Worm (Caenorhabditis elegans): Measurements from ENCODE around the gene swsn-4.
"Not testable (repeated sequence)": the region's sequence is repeated elsewhere in the genome, so short reads cannot be mapped to it uniquely, and the experiment has no call there.

The swsn-4 gene

DNA sequence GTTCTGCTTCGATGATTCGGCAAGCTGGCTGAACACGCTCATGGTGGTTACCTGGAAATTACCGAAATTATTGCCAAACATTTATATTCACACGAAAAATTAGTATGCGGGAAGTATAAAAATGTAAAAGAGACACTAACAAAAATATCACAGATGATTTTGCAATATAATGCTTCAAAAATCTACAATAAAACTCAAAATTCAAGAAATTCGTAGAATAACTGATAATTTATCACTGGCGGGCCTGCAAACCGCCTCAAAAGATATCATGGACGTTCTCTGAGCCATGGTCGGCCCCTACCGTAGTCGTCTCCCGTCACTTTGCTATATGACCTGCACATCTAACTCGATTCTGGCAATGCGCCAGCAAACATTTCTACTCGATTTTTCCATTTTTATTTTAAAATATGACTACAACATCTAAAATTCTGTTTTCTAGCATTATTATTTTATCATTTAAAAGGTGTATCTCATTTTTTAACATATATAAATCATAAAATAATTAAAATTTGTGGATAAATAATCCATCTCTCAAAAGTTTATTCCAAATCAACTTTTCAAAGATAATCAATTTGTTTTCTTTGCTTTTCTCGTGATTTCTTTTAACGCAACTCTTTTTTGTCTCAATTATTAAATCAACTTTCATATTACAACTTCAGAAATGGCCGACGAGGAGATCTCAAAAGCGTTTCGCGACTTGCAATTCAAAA, 23.8 kb downstream of the swsn-4 start, which contains the start of the genes F01G4.6 and pfd-1 (continued):
- TF ChIP-seq efl-3 (GFP tag; optimal IDR thresholded peaks at IDR 0.05), result no peak
- TF ChIP-seq irx-1 (tag; optimal IDR thresholded peaks at IDR 0.05), result peak; percentile 81

DNA sequence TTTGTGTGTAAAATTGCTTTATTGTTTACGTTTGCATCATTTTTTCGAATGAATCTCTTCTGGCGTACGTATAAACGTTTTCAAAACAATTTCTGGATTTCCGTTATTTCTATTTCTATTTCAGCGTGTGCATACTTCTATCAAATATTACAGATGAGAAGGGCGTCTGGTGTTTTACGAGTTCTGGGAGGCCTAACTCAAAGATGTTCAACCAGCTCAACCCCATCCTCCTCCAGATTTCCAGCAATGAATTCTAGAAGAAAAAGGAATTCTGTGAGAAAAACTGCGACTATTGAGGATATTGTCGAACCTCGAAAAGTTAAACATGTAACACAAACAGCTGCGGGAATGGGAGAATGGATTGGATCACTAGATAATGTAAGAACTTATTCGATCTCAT, 25.0 kb downstream of the swsn-4 start, which contains the start of gene C08F8.2:
TSS of gene C08F8.2 (plus strand) at position 154 of the 400 bp plus-strand sequence.
- TF ChIP-seq aha-1 (tag; optimal IDR thresholded peaks at IDR 0.05), result no peak
- TF ChIP-seq ama-1 (optimal IDR thresholded peaks at IDR 0.05), result peak; percentile 67
- no peak for TF ChIP-seq lin-39 (tag; optimal IDR thresholded peaks at IDR 0.05)
- TF ChIP-seq ztf-4 (tag; optimal IDR thresholded peaks at IDR 0.05), result peak; percentile 13
- peak; percentile 30; the same call in 1 of the 2 replicates for TF ChIP-seq nhr-19 (GFP tag; conservative IDR thresholded peaks at IDR 0.05)
- no peak for TF ChIP-seq unc-86 (tag; optimal IDR thresholded peaks at IDR 0.05)
- TF ChIP-seq efl-3 (GFP tag; optimal IDR thresholded peaks at IDR 0.05), result no peak
- TF ChIP-seq snpc-4 (tag; optimal IDR thresholded peaks at IDR 0.05), result no peak
- no peak for TF ChIP-seq ceh-82 (tag; optimal IDR thresholded peaks at IDR 0.05)
- TF ChIP-seq pag-3 (tag; optimal IDR thresholded peaks at IDR 0.05; ENCODE audit: borderline replicate concordance, insufficient read depth), result no peak
- no peak for TF ChIP-seq unc-30 (tag; optimal IDR thresholded peaks at IDR 0.05)
- TF ChIP-seq C34B4.2 (tag; optimal IDR thresholded peaks at IDR 0.05), result no peak
- no peak for TF ChIP-seq lin-14 (GFP tag; optimal IDR thresholded peaks at IDR 0.05)

DNA sequence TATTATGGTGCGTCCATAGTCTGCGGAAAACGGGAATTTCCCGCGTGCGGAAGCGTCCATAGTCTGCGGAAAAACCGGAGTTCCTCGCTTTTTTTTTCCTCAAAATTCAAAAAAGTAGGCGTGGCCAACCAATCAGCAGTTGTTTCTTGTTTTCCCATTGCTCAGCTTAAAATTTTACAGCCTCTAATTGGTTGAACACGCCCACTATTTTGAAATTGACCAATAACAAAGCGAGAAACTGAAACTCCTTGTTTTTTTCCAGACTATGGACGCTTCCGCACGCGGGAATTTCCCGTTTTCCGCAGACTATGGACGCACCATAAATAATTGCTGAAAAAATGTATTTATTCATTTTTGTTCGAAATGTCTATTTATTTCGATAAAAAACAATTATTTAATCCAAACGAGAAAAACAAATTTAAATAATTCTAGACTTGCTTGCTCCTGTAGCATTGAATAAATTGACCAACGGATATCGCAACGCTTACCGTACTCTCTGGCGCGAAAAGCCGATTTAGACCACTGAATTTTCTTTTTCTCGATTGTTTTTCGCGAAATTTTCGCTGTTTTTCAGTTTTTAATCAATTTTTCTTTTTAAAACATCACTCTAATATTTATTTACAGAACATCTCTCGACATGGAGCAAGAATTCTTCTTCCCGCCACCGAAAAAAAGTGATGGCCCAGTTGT, 28.7 kb downstream of the swsn-4 start, which contains the start of gene C08F8.3:
TSS of gene C08F8.3 (plus strand) at position 620 of the 690 bp plus-strand sequence.
- TF ChIP-seq tbx-2, egl-13, lin-15B (tag; optimal IDR thresholded peaks at IDR 0.05): not testable (repeated sequence)

DNA sequence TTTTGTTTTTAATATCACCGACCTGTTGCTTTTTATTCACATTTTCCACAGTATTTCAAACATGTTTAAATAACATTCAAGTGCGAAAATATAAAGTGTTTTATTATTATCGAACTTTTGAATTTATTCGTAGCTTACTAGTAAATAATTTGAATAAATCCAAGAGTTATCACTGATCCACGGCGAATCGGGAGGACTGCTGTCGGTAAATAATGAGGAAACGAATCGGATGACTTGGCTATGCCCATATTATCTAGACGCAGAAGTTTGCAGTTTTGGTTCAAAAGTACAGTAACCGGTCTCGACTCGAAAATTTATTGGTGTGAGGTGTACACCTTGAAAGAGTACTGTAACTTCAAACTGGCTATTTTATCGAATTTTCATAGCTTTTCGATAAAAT, 30.7 kb downstream of the swsn-4 start:
- no peak for TF ChIP-seq mdl-1 (tag; optimal IDR thresholded peaks at IDR 0.05)

DNA sequence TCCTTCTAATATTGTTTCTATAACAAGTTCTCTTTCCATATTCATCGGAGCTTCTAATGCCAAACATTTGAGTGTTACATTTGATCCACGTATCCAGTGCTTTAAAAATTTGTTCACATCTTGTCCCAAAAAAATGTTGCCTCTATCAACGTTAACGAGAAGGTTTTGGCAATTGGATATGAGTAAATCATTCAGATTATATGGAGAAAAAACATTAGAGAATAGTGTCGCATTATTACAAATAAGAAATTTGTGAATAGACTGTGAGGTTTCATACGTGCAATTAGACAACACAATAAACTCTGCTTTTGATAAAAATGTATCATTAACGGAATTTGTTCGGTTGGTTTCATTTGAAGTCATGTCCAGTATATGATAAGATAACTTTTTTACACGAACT, 34.1 kb downstream of the swsn-4 start, which contains the start of gene mboa-4:
TSS of gene mboa-4 (minus strand) at position 101 of the 400 bp plus-strand sequence.
- TF ChIP-seq nhr-77 (tag; optimal IDR thresholded peaks at IDR 0.05) (no peak), blmp-1 (tag; optimal IDR thresholded peaks at IDR 0.05) (no peak), lsy-2 (tag; optimal IDR thresholded peaks at IDR 0.05) (no peak), mdl-1 (tag; optimal IDR thresholded peaks at IDR 0.05) (no peak), pqm-1 (tag; optimal IDR thresholded peaks at IDR 0.05) (no peak), sup-37 (GFP tag; optimal IDR thresholded peaks at IDR 0.05) (no peak), ceh-82 (tag; optimal IDR thresholded peaks at IDR 0.05) (no peak), egl-13 (tag; optimal IDR thresholded peaks at IDR 0.05) (no peak), elt-3 (tag; optimal IDR thresholded peaks at IDR 0.05) (no peak), pag-3 (tag; optimal IDR thresholded peaks at IDR 0.05; ENCODE audit: borderline replicate concordance, insufficient read depth) (no peak), unc-86 (tag; optimal IDR thresholded peaks at IDR 0.05) (no peak), ztf-4 (tag; optimal IDR thresholded peaks at IDR 0.05) (no peak), Y116A8C.19 (tag; optimal IDR thresholded peaks at IDR 0.05; ENCODE audit: borderline replicate concordance) (no peak), nhr-11 (tag; optimal IDR thresholded peaks at IDR 0.05) (no peak), pax-3 (tag; optimal IDR thresholded peaks at IDR 0.05) (no peak), sptf-1 (tag; optimal IDR thresholded peaks at IDR 0.05) (no peak)

DNA sequence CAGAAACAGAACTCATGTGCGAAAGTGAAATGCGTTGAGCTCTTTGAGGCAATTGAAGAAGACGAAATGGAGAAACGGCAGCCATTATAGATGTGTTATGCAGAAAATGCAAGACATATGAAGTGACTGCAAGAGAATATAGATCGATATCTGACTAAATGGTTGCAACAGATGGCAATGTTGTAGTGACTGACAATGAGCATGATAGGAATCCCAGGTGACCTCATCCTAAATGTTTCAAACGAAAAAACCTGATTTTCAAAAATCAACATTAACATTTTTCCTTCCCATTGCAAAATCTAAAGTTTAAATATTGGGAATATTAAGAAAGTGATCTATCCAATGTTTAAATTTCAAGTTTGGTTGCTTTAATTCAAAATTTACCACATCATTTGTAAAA, 34.9 kb downstream of the swsn-4 start, which contains the start of gene C08F8.15:
TSS of gene C08F8.15 (minus strand) at position 101 of the 400 bp plus-strand sequence.
- TF ChIP-seq mep-1 (tag; optimal IDR thresholded peaks at IDR 0.05) (no peak), efl-1 (optimal IDR thresholded peaks at IDR 0.05) (no peak), efl-1 (GFP tag; optimal IDR thresholded peaks at IDR 0.05 in 1 of 2) (peak in 1 of 2 experiments; percentile 67), lsy-2 (tag; optimal IDR thresholded peaks at IDR 0.05) (no peak), ceh-63 (GFP tag; optimal IDR thresholded peaks at IDR 0.05) (no peak), unc-86 (tag; optimal IDR thresholded peaks at IDR 0.05) (no peak)

Measured in whole organism, L1 larva.